Worm (Caenorhabditis elegans) whole organism, midembryonic: ENCODE measurements around the gene ubq-2.

Experiments
- T22C8.4 ChIP-seq: fragments of 200-800 bp; sonication (Bioruptor generic); IDR thresholded peaks from 2 replicates; pipeline ENCODE4 v1.3.6; 2022; ENCODE audit warnings: missing genetic modification characterization, missing compliant biosample characterization
- cog-1 ChIP-seq: sonication (generic microtip); optimal IDR thresholded peaks from 2 replicates; lab custom pipeline; 2016; ENCODE audit warnings: missing genetic modification characterization, missing compliant biosample characterization
- flt-1 ChIP-seq: fragments of 200-800 bp; sonication (Bioruptor generic); IDR thresholded peaks from 2 replicates; pipeline ENCODE4 v1.3.6; 2022; ENCODE audit warnings: missing genetic modification characterization, missing compliant biosample characterization
- klf-2 ChIP-seq: fragments of 200-800 bp; sonication (Bioruptor generic); conservative IDR thresholded peaks from 2 replicates; pipeline ENCODE4 v1.3.6; 2022; ENCODE audit warnings: missing genetic modification reagents, missing genetic modification characterization, missing compliant biosample characterization
- med-1 ChIP-seq: sonication (generic microtip); optimal IDR thresholded peaks from 2 replicates; lab custom pipeline; 2017; ENCODE audit warnings: missing genetic modification characterization, mild to moderate bottlenecking, missing compliant biosample characterization, antibody characterized with exemption, missing genetic modification reagents; ENCODE audit not compliant: insufficient read depth
- ref-1 ChIP-seq: fragments of 200-800 bp; sonication (Bioruptor generic); conservative IDR thresholded peaks from 2 replicates; pipeline ENCODE4 v1.3.6; 2022; ENCODE audit warnings: missing genetic modification reagents, missing genetic modification characterization, missing compliant biosample characterization
- tab-1 ChIP-seq: fragments of 200-800 bp; sonication (Bioruptor generic); IDR thresholded peaks from 2 replicates; pipeline ENCODE4 v1.3.6; 2022; ENCODE audit warnings: missing genetic modification characterization, missing compliant biosample characterization
- ztf-23 ChIP-seq: fragments of 200-800 bp; sonication (Bioruptor generic); IDR thresholded peaks from 2 replicates; pipeline ENCODE4 v1.3.6; 2022; ENCODE audit warnings: missing genetic modification reagents, missing genetic modification characterization, missing compliant biosample characterization
- ztf-29 ChIP-seq: fragments of 200-800 bp; sonication (Bioruptor generic); IDR thresholded peaks from 2 replicates; pipeline ENCODE4 v1.3.6; 2022; ENCODE audit warnings: missing genetic modification reagents, missing genetic modification characterization, missing compliant biosample characterization

ubq-2 gene

ce11 chrIII:12944064-12944463 is 34.3 kb downstream of the ubq-2 start:
- TF ChIP-seq tab-1 (GFP tag; lab: Robert Waterston, UW): no peak
- TF ChIP-seq cog-1 (tag; lab: Kevin White, UChicago): no peak
- no peak for TF ChIP-seq ztf-23 (GFP tag; lab: Robert Waterston, UW)
- TF ChIP-seq ztf-29 (GFP tag; lab: Robert Waterston, UW): no peak
- no peak for TF ChIP-seq med-1

- TF ChIP-seq T22C8.4 (no peak), ref-1 (GFP tag; lab: Robert Waterston, UW) (no peak), tab-1 (GFP tag; lab: Robert Waterston, UW) (no peak), klf-2 (GFP tag; lab: Robert Waterston, UW) (no peak), flt-1 (no peak), ztf-29 (GFP tag; lab: Robert Waterston, UW) (no peak), med-1 (no peak), ztf-23 (GFP tag; lab: Robert Waterston, UW) (no peak), cog-1 (tag; lab: Kevin White, UChicago) (no peak)
Observed at ce11 chrIII:12942307-12942706, 36.0 kb downstream of the ubq-2 start, which contains the start of gene unc-25. TSS of gene unc-25 (plus strand) at chrIII:12942651.

DNA sequence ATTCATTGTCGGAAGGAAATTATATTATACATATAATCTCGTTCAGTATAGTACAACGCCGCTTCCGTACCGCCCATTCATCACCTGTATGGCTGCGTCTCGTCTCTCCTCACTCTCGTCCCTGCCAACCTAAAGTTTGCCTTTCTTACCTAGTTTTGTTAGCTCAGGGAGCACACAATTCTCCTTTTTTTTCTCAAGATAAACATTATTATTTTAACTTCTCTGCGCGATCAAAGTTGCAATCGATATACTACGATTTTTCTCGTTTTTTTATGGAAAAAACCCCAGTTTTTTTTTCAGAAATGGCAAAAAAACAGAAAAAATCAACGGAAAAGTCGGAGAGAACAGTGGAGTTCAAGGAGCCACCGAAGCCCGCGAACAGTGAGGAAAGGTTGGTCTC is 43.9 kb downstream of the ubq-2 start, which contains the start of gene epg-3:
TSS of gene epg-3 (plus strand) at position 301 of the 400 bp plus-strand sequence.
- TF ChIP-seq klf-2 (GFP tag; lab: Robert Waterston, UW) (no peak), flt-1 (no peak), tab-1 (GFP tag; lab: Robert Waterston, UW) (no peak), ref-1 (GFP tag; lab: Robert Waterston, UW) (no peak), ztf-29 (GFP tag; lab: Robert Waterston, UW) (no peak), T22C8.4 (no peak)

DNA sequence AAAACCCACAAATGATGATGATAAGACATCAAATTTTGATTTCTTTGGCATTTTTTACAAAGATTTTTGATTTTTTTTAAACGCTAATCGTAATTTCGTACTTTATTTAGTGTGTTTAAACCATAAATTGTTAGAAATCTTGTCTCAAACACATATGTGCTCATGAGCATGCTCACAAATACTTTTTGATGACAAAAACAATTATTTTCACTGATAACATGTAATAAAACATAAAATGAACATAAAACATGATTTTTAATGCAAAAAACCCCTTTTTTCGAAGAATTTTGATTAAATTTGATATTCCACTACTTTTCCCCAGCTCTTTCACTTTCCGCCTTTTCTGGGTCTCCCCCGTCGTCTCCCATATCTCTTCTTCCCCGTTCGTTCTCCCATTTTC is 45.5 kb downstream of the ubq-2 start:
- no peak for TF ChIP-seq cog-1 (tag; lab: Kevin White, UChicago)
- no peak for TF ChIP-seq ztf-29 (GFP tag; lab: Robert Waterston, UW)
- TF ChIP-seq tab-1 (GFP tag; lab: Robert Waterston, UW): no peak
- TF ChIP-seq T22C8.4: no peak
- no peak for TF ChIP-seq ztf-23 (GFP tag; lab: Robert Waterston, UW)
- TF ChIP-seq med-1: no peak
- TF ChIP-seq flt-1: no peak
- no peak for TF ChIP-seq klf-2 (GFP tag; lab: Robert Waterston, UW)
- TF ChIP-seq ref-1 (GFP tag; lab: Robert Waterston, UW): no peak

ce11 chrIII:12931786-12932427 is 46.4 kb downstream of the ubq-2 start, which contains the start of gene rbm-7:
TSS of gene rbm-7 (minus strand) at chrIII:12931867.
- TF ChIP-seq ref-1 (GFP tag; lab: Robert Waterston, UW) (no peak), T22C8.4 (no peak)

- no peak for TF ChIP-seq med-1
- TF ChIP-seq ref-1 (GFP tag; lab: Robert Waterston, UW): no peak
- TF ChIP-seq tab-1 (GFP tag; lab: Robert Waterston, UW): no peak
- TF ChIP-seq ztf-29 (GFP tag; lab: Robert Waterston, UW): no peak
- no peak for TF ChIP-seq flt-1
- TF ChIP-seq cog-1 (tag; lab: Kevin White, UChicago): no peak
- no peak for TF ChIP-seq T22C8.4
- TF ChIP-seq ztf-23 (GFP tag; lab: Robert Waterston, UW): no peak
- no peak for TF ChIP-seq klf-2 (GFP tag; lab: Robert Waterston, UW)
Observed at ce11 chrIII:12931108-12931507, 47.2 kb downstream of the ubq-2 start.

DNA sequence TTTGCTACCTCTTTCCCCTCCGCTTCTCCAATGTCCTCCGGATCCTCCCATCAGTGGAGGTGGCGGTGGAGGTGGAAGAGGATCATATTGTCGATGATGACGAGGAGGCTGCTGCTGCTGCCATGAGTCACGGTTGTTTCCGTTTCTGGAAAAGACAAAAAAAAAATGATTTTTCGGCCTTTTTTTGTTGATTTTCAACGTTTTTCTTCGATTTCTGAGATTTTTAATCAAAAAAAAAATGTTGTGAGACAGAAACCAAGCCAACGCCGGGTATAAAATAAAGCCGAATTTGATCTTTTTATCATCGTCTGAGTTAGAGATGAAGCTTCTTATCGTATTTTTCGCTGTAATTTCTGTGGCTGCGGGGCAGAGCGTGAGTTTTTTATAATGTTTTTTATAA is 48.8 kb downstream of the ubq-2 start, which contains the start of gene Y37D8A.19:
TSS of gene Y37D8A.19 (plus strand) at position 301 of the 400 bp plus-strand sequence.
- TF ChIP-seq T22C8.4 (no peak), flt-1 (no peak)
